Fruit fly (Drosophila melanogaster) whole organism, embryonic: ENCODE data around the gene CG16978.

Source experiments
- Asciz ChIP-seq: fragments of 200-800 bp; sonication (Bioruptor generic); optimal IDR thresholded peaks from 2 replicates; lab custom pipeline; 2017; ENCODE audit warnings: missing biosample characterization, mild to moderate bottlenecking, missing genetic modification characterization, missing genetic modification reagents
- CG10274 ChIP-seq: fragments of 200-800 bp; sonication (Bioruptor generic); optimal IDR thresholded peaks from 3 replicates; lab custom pipeline; 2017; ENCODE audit warnings: missing biosample characterization, mild to moderate bottlenecking, missing genetic modification characterization
- CG10979 ChIP-seq: fragments of 200-800 bp; sonication (Bioruptor generic); optimal IDR thresholded peaks from 2 replicates; lab custom pipeline; 2018; ENCODE audit warnings: missing biosample characterization, mild to moderate bottlenecking, missing genetic modification characterization, moderate library complexity
- CG12155 ChIP-seq: fragments of 200-800 bp; sonication (Bioruptor generic); optimal IDR thresholded peaks from 3 replicates; lab custom pipeline; 2016; ENCODE audit warnings: missing biosample characterization, missing genetic modification characterization
- CG12391 ChIP-seq: fragments of 200-800 bp; sonication (Bioruptor generic); optimal IDR thresholded peaks from 3 replicates; lab custom pipeline; 2018; ENCODE audit warnings: missing biosample characterization, mild to moderate bottlenecking, missing genetic modification characterization, moderate library complexity
- CG12769 ChIP-seq: fragments of 200-800 bp; sonication (Bioruptor generic); optimal IDR thresholded peaks from 2 replicates; lab custom pipeline; 2019; ENCODE audit warnings: missing biosample characterization, mild to moderate bottlenecking, missing genetic modification characterization, moderate library complexity
- CG13287 ChIP-seq: fragments of 200-800 bp; sonication (Bioruptor generic); IDR thresholded peaks from 2 replicates; pipeline ENCODE4 v1.3.6; 2022; ENCODE audit warnings: missing biosample characterization, missing genetic modification characterization; ENCODE audit not compliant: partially characterized antibody
- CG13624 ChIP-seq: fragments of 200-800 bp; sonication (Bioruptor generic); optimal IDR thresholded peaks from 2 replicates; lab custom pipeline; 2016; ENCODE audit warnings: missing biosample characterization, missing genetic modification characterization
- CG13775 ChIP-seq: fragments of 200-800 bp; sonication (Bioruptor generic); optimal IDR thresholded peaks from 3 replicates; lab custom pipeline; 2017; ENCODE audit warnings: missing biosample characterization, mild to moderate bottlenecking, missing genetic modification characterization
- CG15011 ChIP-seq: fragments of 200-800 bp; sonication (Bioruptor generic); optimal IDR thresholded peaks from 3 replicates; lab custom pipeline; 2018; ENCODE audit warnings: missing biosample characterization, mild to moderate bottlenecking, missing genetic modification characterization
- CG1603 ChIP-seq: fragments of 200-800 bp; sonication (Bioruptor generic); optimal IDR thresholded peaks from 2 replicates; lab custom pipeline; 2019; ENCODE audit warnings: missing biosample characterization, mild to moderate bottlenecking, missing genetic modification characterization, moderate library complexity
- CG17612 ChIP-seq: fragments of 200-800 bp; sonication (Bioruptor generic); IDR thresholded peaks from 2 replicates; pipeline ENCODE4 v1.3.6; 2022; ENCODE audit warnings: missing biosample characterization, missing genetic modification characterization
- CG1792 ChIP-seq: fragments of 200-800 bp; sonication (Bioruptor generic); optimal IDR thresholded peaks from 2 replicates; lab custom pipeline; 2016; ENCODE audit warnings: missing biosample characterization, missing genetic modification characterization
- CG2202 ChIP-seq: fragments of 200-800 bp; sonication (Bioruptor generic); optimal IDR thresholded peaks from 2 replicates; lab custom pipeline; 2018; ENCODE audit warnings: missing biosample characterization, mild to moderate bottlenecking, missing genetic modification characterization
- CG3065 ChIP-seq: fragments of 200-800 bp; sonication (Bioruptor generic); optimal IDR thresholded peaks from 2 replicates; lab custom pipeline; 2016; ENCODE audit warnings: missing biosample characterization, missing genetic modification characterization
- CG4820 ChIP-seq: fragments of 200-800 bp; sonication (Bioruptor generic); optimal IDR thresholded peaks from 3 replicates; lab custom pipeline; 2016; ENCODE audit warnings: missing biosample characterization, missing genetic modification characterization
- CG6854 ChIP-seq: fragments of 200-800 bp; sonication (Bioruptor generic); optimal IDR thresholded peaks from 3 replicates; lab custom pipeline; 2017; ENCODE audit warnings: missing biosample characterization, mild to moderate bottlenecking, missing genetic modification characterization
- CG7271 ChIP-seq: fragments of 200-800 bp; sonication (Bioruptor generic); optimal IDR thresholded peaks from 2 replicates; lab custom pipeline; 2018; ENCODE audit warnings: missing biosample characterization, mild to moderate bottlenecking, missing genetic modification characterization, moderate library complexity
- CG7357 ChIP-seq: fragments of 200-800 bp; sonication (Bioruptor generic); IDR thresholded peaks from 3 replicates; pipeline ENCODE4 v1.3.6; 2022; ENCODE audit warnings: missing biosample characterization, missing genetic modification characterization
- CG7556 ChIP-seq: fragments of 200-800 bp; sonication (Bioruptor generic); optimal IDR thresholded peaks from 2 replicates; lab custom pipeline; 2017; ENCODE audit warnings: missing biosample characterization, mild to moderate bottlenecking, missing genetic modification characterization
- CG9727 ChIP-seq: fragments of 200-800 bp; sonication (Bioruptor generic); optimal IDR thresholded peaks from 3 replicates; lab custom pipeline; 2017; ENCODE audit warnings: missing biosample characterization, mild to moderate bottlenecking, missing genetic modification characterization
- CG9876 ChIP-seq: fragments of 200-800 bp; sonication (Bioruptor generic); optimal IDR thresholded peaks from 2 replicates; lab custom pipeline; 2016; ENCODE audit warnings: missing biosample characterization, missing genetic modification characterization
- CTCF ChIP-seq: fragments of 200-800 bp; sonication (Bioruptor generic); optimal IDR thresholded peaks from 2 replicates; lab custom pipeline; 2017; ENCODE audit warnings: missing biosample characterization, mild to moderate bottlenecking, missing genetic modification characterization, moderate library complexity
- Drgx ChIP-seq: fragments of 200-800 bp; sonication (Bioruptor generic); IDR thresholded peaks from 2 replicates; pipeline ENCODE4 v1.3.6; 2022; ENCODE audit warnings: missing biosample characterization, missing genetic modification characterization
- HmgZ ChIP-seq: fragments of 200-800 bp; sonication (Bioruptor generic); optimal IDR thresholded peaks from 2 replicates; lab custom pipeline; 2018; ENCODE audit warnings: missing biosample characterization, mild to moderate bottlenecking, missing genetic modification characterization
- Hmx ChIP-seq: fragments of 200-800 bp; sonication (Bioruptor generic); optimal IDR thresholded peaks from 2 replicates; lab custom pipeline; 2016; ENCODE audit warnings: missing biosample characterization, missing genetic modification characterization
- Kr ChIP-seq: fragments of 200-800 bp; sonication (Bioruptor generic); optimal IDR thresholded peaks from 2 replicates; lab custom pipeline; 2017; ENCODE audit warnings: missing biosample characterization, mild to moderate bottlenecking, missing genetic modification characterization
- Oli ChIP-seq: fragments of 200-800 bp; sonication (Bioruptor generic); optimal IDR thresholded peaks from 2 replicates; lab custom pipeline; 2018; ENCODE audit warnings: missing biosample characterization, mild to moderate bottlenecking, missing genetic modification characterization, moderate library complexity
- Ptx1 ChIP-seq: fragments of 200-800 bp; sonication (Bioruptor generic); IDR thresholded peaks from 2 replicates; pipeline ENCODE4 v1.3.6; 2022; ENCODE audit warnings: missing biosample characterization, missing genetic modification characterization
- Spps ChIP-seq: fragments of 200-800 bp; sonication (Bioruptor generic); optimal IDR thresholded peaks from 2 replicates; lab custom pipeline; 2018; ENCODE audit warnings: missing biosample characterization, mild to moderate bottlenecking, missing genetic modification characterization
- Sry-β ChIP-seq: fragments of 200-800 bp; sonication (Bioruptor generic); optimal IDR thresholded peaks from 2 replicates; lab custom pipeline; 2018; ENCODE audit warnings: missing biosample characterization, mild to moderate bottlenecking, missing genetic modification characterization, moderate library complexity
- ap ChIP-seq: fragments of 200-800 bp; sonication (Bioruptor generic); IDR thresholded peaks from 2 replicates; pipeline ENCODE4 v1.3.6; 2022; ENCODE audit warnings: missing biosample characterization, missing genetic modification characterization
- ato ChIP-seq: fragments of 200-800 bp; sonication (Bioruptor generic); IDR thresholded peaks from 2 replicates; pipeline ENCODE4 v1.3.6; 2022; ENCODE audit warnings: missing biosample characterization, missing genetic modification characterization; ENCODE audit not compliant: partially characterized antibody
- bowl ChIP-seq: fragments of 200-800 bp; sonication (Bioruptor generic); IDR thresholded peaks from 2 replicates; pipeline ENCODE4 v1.3.6; 2022; ENCODE audit warnings: missing biosample characterization, missing genetic modification characterization
- cato ChIP-seq: fragments of 200-800 bp; sonication (Bioruptor generic); optimal IDR thresholded peaks from 2 replicates; lab custom pipeline; 2016; ENCODE audit warnings: missing biosample characterization, missing genetic modification characterization, borderline replicate concordance
- fd102C ChIP-seq: fragments of 200-800 bp; sonication (Bioruptor generic); optimal IDR thresholded peaks from 2 replicates; lab custom pipeline; 2018; ENCODE audit warnings: missing biosample characterization, mild to moderate bottlenecking, missing genetic modification characterization, moderate library complexity
- ftz-f1 ChIP-seq: fragments of 200-800 bp; sonication (Bioruptor generic); optimal IDR thresholded peaks from 2 replicates; lab custom pipeline; 2016; ENCODE audit warnings: missing biosample characterization, missing genetic modification characterization
- gt ChIP-seq: fragments of 200-800 bp; sonication (Bioruptor generic); IDR thresholded peaks from 2 replicates; pipeline ENCODE4 v1.3.6; 2022; ENCODE audit warnings: missing biosample characterization, missing genetic modification characterization
- jumu ChIP-seq: fragments of 200-800 bp; sonication (Bioruptor generic); optimal IDR thresholded peaks from 3 replicates; lab custom pipeline; 2016; ENCODE audit warnings: missing biosample characterization, missing genetic modification characterization
- lilli ChIP-seq: fragments of 200-800 bp; sonication (Bioruptor generic); optimal IDR thresholded peaks from 3 replicates; lab custom pipeline; 2016; ENCODE audit warnings: missing biosample characterization, missing genetic modification characterization
- oc ChIP-seq: fragments of 200-800 bp; sonication (Bioruptor generic); optimal IDR thresholded peaks from 2 replicates; lab custom pipeline; 2018; ENCODE audit warnings: missing biosample characterization, mild to moderate bottlenecking, missing genetic modification characterization, moderate library complexity
- prd ChIP-seq, 3 experiments: fragments of >200 bp in 2 of 3; fragments of 200-800 bp in 1 of 3; sonication (Bioruptor generic) in 1 of 3; optimal IDR thresholded peaks in 2 of 3; IDR thresholded peaks in 1 of 3; 2 replicates in 2 of 3; 3 replicates in 1 of 3; pipeline versions ENCODE4 v1.3.6 to Lab custom; 2017 to 2022; ENCODE audit warnings: missing biosample characterization in 1 of 3, missing genetic modification characterization in 1 of 3
- pros ChIP-seq: fragments of 200-800 bp; sonication (Bioruptor generic); optimal IDR thresholded peaks from 3 replicates; lab custom pipeline; 2019; ENCODE audit warnings: missing biosample characterization, mild to moderate bottlenecking, missing genetic modification characterization, moderate library complexity
- row ChIP-seq: fragments of 200-800 bp; sonication (Bioruptor generic); IDR thresholded peaks from 3 replicates; pipeline ENCODE4 v1.3.6; 2022; ENCODE audit warnings: missing biosample characterization, missing genetic modification characterization
- shn ChIP-seq: fragments of 200-800 bp; sonication (Bioruptor generic); optimal IDR thresholded peaks from 3 replicates; lab custom pipeline; 2016; ENCODE audit warnings: missing biosample characterization, missing genetic modification characterization
- slbo ChIP-seq: fragments of 200-800 bp; sonication (Bioruptor generic); IDR thresholded peaks from 2 replicates; pipeline ENCODE4 v1.3.6; 2022; ENCODE audit warnings: missing biosample characterization, missing genetic modification characterization
- slp2 ChIP-seq: fragments of 200-800 bp; sonication (Bioruptor generic); optimal IDR thresholded peaks from 2 replicates; lab custom pipeline; 2016; ENCODE audit warnings: missing biosample characterization, missing genetic modification characterization
- ssp ChIP-seq: fragments of 200-800 bp; sonication (Bioruptor generic); IDR thresholded peaks from 2 replicates; pipeline ENCODE4 v1.3.6; 2022; ENCODE audit warnings: missing biosample characterization, missing genetic modification characterization
- usp ChIP-seq: fragments of >200 bp; optimal IDR thresholded peaks from 2 replicates; lab custom pipeline; 2017; ENCODE audit warnings: missing biosample characterization, missing genetic modification characterization
- vvl ChIP-seq: fragments of 200-800 bp; sonication (Bioruptor generic); IDR thresholded peaks from 2 replicates; pipeline ENCODE4 v1.3.6; 2022; ENCODE audit warnings: missing biosample characterization, missing genetic modification characterization

Gene CG16978

dm6 chr2L:13145035-13145683 is 1.7 kb upstream of the CG16978 start (continued):
- TF ChIP-seq CG12391 (no peak), bowl (GFP tag; lab: Robert Waterston, UW) (0 out of 2 replicates have a peak, but pooled peaks have one; percentile 28), ap (peak; percentile 62), vvl (GFP tag; lab: Robert Waterston, UW) (peak; percentile 73), CG13775 (GFP tag; lab: Kevin White, UChicago) (peak; percentile 59), lilli (GFP tag; lab: Kevin White, UChicago) (peak; percentile 83), usp (GFP tag; lab: Kevin White, UChicago) (no peak), jumu (GFP tag; lab: Kevin White, UChicago) (peak; percentile 49), Hmx (GFP tag; lab: Kevin White, UChicago) (peak; percentile 4), CG10979 (tag; lab: Kevin White, UChicago) (no peak), prd (optimal IDR thresholded peaks at IDR 0.05; lab: Kevin White, UChicago) (no peak), prd (GFP tag; IDR thresholded peaks at IDR 0.05; lab: Robert Waterston, UW) (peak; percentile 82), CG17612 (0 out of 2 replicates have a peak, but pooled peaks have one; percentile 50), CG12769 (tag; lab: Kevin White, UChicago) (peak; percentile 76), ftz-f1 (peak; percentile 24), CG6854 (GFP tag; lab: Kevin White, UChicago) (peak; percentile 76), CG1603 (tag; lab: Kevin White, UChicago) (peak; percentile 21), Kr (GFP tag; lab: Kevin White, UChicago) (no peak), Oli (peak; percentile 73), CG10274 (GFP tag; lab: Kevin White, UChicago) (peak; percentile 70), Ptx1 (GFP tag; lab: Robert Waterston, UW) (peak; percentile 88), slbo (GFP tag; lab: Robert Waterston, UW) (peak; percentile 91), CG13624 (peak; percentile 90), Sry-β (GFP tag; lab: Kevin White, UChicago) (no peak), shn (peak; percentile 26), Asciz (GFP tag; lab: Kevin White, UChicago) (peak; percentile 58), row (GFP tag; lab: Robert Waterston, UW) (peak; percentile 88), CG4820 (peak; percentile 58), CG9727 (GFP tag; lab: Kevin White, UChicago) (peak; percentile 73), Spps (tag; lab: Kevin White, UChicago) (no peak), CG1792 (GFP tag; lab: Kevin White, UChicago) (peak; percentile 69), fd102C (GFP tag; lab: Kevin White, UChicago) (no peak), CG15011 (GFP tag; lab: Kevin White, UChicago) (peak; percentile 71), CG3065 (GFP tag; lab: Kevin White, UChicago) (no peak), Drgx (GFP tag; lab: Robert Waterston, UW) (peak; percentile 69; the same call in 1 of the 2 replicates), ssp (peak; percentile 48), oc (tag; lab: Kevin White, UChicago) (peak; percentile 49), CTCF (no peak), ato (GFP tag; lab: Robert Waterston, UW) (no peak), CG13287 (GFP tag; lab: Robert Waterston, UW) (no peak), cato (GFP tag; lab: Kevin White, UChicago) (peak; percentile 30), CG12155 (GFP tag; lab: Kevin White, UChicago) (peak; percentile 66), CG7271 (no peak), CG7357 (GFP tag; lab: Robert Waterston, UW) (peak; percentile 72), CG2202 (tag; lab: Kevin White, UChicago) (no peak), slp2 (GFP tag; lab: Kevin White, UChicago) (peak; percentile 46), CG7556 (GFP tag; lab: Kevin White, UChicago) (peak; percentile 65), HmgZ (peak; percentile 54), gt (no peak), CG9876 (GFP tag; lab: Kevin White, UChicago) (peak; percentile 12), pros (GFP tag; lab: Kevin White, UChicago) (no peak)
